Worm (Caenorhabditis elegans) whole organism, L1 larva: ENCODE measurements around the gene F14D7.18.

Source experiments
- C16A3.4 ChIP-seq: fragments of 150-350 bp; optimal IDR thresholded peaks from 2 replicates; lab custom pipeline; 2014; ENCODE audit warnings: missing biosample characterization, missing genetic modification characterization
- ceh-8 ChIP-seq: fragments of 200-800 bp; sonication (Bioruptor generic); optimal IDR thresholded peaks from 2 replicates; lab custom pipeline; 2018; ENCODE audit warnings: mild to moderate bottlenecking, missing genetic modification characterization, moderate library complexity, missing compliant biosample characterization
- fos-1 ChIP-seq: fragments of 150-350 bp; optimal IDR thresholded peaks from 2 replicates; lab custom pipeline; 2014; ENCODE audit warnings: missing biosample characterization, missing genetic modification characterization
- lin-13 ChIP-seq: fragments of 150-350 bp; optimal IDR thresholded peaks from 2 replicates; lab custom pipeline; 2014; ENCODE audit warnings: missing biosample characterization, missing genetic modification reagents, missing genetic modification characterization
- unc-130 ChIP-seq: fragments of 150-350 bp; optimal IDR thresholded peaks from 2 replicates; lab custom pipeline; 2017; ENCODE audit warnings: missing biosample characterization, missing genetic modification characterization, inconsistent platforms
- ztf-11 ChIP-seq, 2 experiments: sonication (generic microtip); optimal IDR thresholded peaks; 2 replicates each; lab custom pipeline; 2016 to 2017; ENCODE audit warnings: missing genetic modification characterization in 2 of 2, missing biosample characterization in 1 of 2, missing compliant biosample characterization in 1 of 2

The F14D7.18 gene

ce11 chrV:14243904-14244303, 46.6 kb downstream of the F14D7.18 start, which contains the start of gene sre-7:
sre-7 (plus strand) TSS chrV:14244204.
- no peak for TF ChIP-seq unc-130 (tag; lab: Kevin White, UChicago)

ce11 chrV:14240694-14241201, 49.8 kb downstream of the F14D7.18 start, which contains the start of gene K02E11.10:
K02E11.10 (minus strand) TSS chrV:14241151.
- peak; percentile 25 for TF ChIP-seq ceh-8 (GFP tag; lab: Kevin White, UChicago)
- no peak for TF ChIP-seq C16A3.4 (tag; lab: Kevin White, UChicago)
- TF ChIP-seq lin-13: no peak
- TF ChIP-seq ztf-11 (tag; optimal IDR thresholded peaks at IDR 0.05; lab: Kevin White, UChicago): no peak
- TF ChIP-seq fos-1 (tag; lab: Kevin White, UChicago): no peak
